Worm (Caenorhabditis elegans): ENCODE measurements around the gene try-5.

try-5 gene

DNA sequence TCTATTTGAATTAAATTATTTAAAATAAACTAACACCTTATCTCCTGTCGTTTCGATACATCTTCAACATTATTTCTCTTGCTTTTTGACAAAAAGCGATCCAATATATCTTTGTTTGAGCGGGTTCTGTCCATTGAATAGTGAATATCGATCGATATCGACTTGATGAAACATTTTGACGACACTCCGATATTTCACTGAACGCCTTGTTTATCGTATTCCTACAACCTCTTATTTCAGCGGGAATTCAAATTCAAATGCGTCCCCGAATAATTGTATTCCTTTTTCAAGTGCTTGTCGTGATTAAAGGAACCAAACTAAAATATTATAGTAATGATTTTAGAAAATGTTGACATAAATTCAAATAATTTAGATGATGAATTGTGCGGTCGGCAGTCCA, at the start of gene try-5, which contains the start of gene K07B1.7:
Gene try-5 (plus strand): TSS at position 241 of the 400 bp plus-strand sequence.
Gene K07B1.7 (minus strand): TSS at position 159 of the 400 bp plus-strand sequence.
- TF ChIP-seq blmp-1 (tag; optimal IDR thresholded peaks at IDR 0.05; ENCODE audit: insufficient read depth) = no peak
- TF ChIP-seq crh-2 (tag; optimal IDR thresholded peaks at IDR 0.05) = peak; percentile 53
- TF ChIP-seq fos-1 (tag; optimal IDR thresholded peaks at IDR 0.05) = peak; percentile 7
- TF ChIP-seq C34F6.9 (tag; optimal IDR thresholded peaks at IDR 0.05) = peak; percentile 83
- TF ChIP-seq ztf-1 (GFP tag; conservative IDR thresholded peaks at IDR 0.05) = no peak
- TF ChIP-seq R02D3.7 (tag; optimal IDR thresholded peaks at IDR 0.05) = peak; percentile 88
- peak; percentile 36 for TF ChIP-seq sma-3 (GFP tag; optimal IDR thresholded peaks at IDR 0.05)
- no peak for TF ChIP-seq peb-1 (tag; optimal IDR thresholded peaks at IDR 0.05)
- TF ChIP-seq skn-1 (tag; optimal IDR thresholded peaks at IDR 0.05) = no peak
- no peak for TF ChIP-seq mbf-1 (tag; optimal IDR thresholded peaks at IDR 0.05)
- peak; percentile 26 for TF ChIP-seq lin-13 (GFP tag; optimal IDR thresholded peaks at IDR 0.05)
- no peak for TF ChIP-seq nhr-237 (tag; optimal IDR thresholded peaks at IDR 0.05)
- TF ChIP-seq snpc-4 (tag; optimal IDR thresholded peaks at IDR 0.05) = no peak
- peak; percentile 57 for TF ChIP-seq nhr-21 (tag; optimal IDR thresholded peaks at IDR 0.05)
- TF ChIP-seq dmd-4 (tag; optimal IDR thresholded peaks at IDR 0.05) = no peak
- peak; percentile 29 for TF ChIP-seq egl-27 (tag; optimal IDR thresholded peaks at IDR 0.05)
- peak in 1 of 2 experiments; percentile 80 for TF ChIP-seq lsy-2 (tag; optimal IDR thresholded peaks at IDR 0.05)
- peak; percentile 79 for TF ChIP-seq nhr-129 (tag; optimal IDR thresholded peaks at IDR 0.05)
- TF ChIP-seq nhr-6 (tag; optimal IDR thresholded peaks at IDR 0.05) = peak; percentile 29
- no peak for TF ChIP-seq nhr-10 (tag; optimal IDR thresholded peaks at IDR 0.05)
- no peak for TF ChIP-seq ceh-82 (tag; optimal IDR thresholded peaks at IDR 0.05)
- peak; percentile 95 for TF ChIP-seq gmeb-1 (tag; optimal IDR thresholded peaks at IDR 0.05)
- TF ChIP-seq nhr-12 (tag; optimal IDR thresholded peaks at IDR 0.05) = no peak
- peak; percentile 18 for TF ChIP-seq sma-9 (GFP tag; optimal IDR thresholded peaks at IDR 0.05)
- TF ChIP-seq sma-9 (tag; optimal IDR thresholded peaks at IDR 0.05) = no peak
- TF ChIP-seq unc-55 (GFP tag; optimal IDR thresholded peaks at IDR 0.05) = peak; percentile 94
- TF ChIP-seq ama-1 (optimal IDR thresholded peaks at IDR 0.05) = peak; percentile 64

DNA sequence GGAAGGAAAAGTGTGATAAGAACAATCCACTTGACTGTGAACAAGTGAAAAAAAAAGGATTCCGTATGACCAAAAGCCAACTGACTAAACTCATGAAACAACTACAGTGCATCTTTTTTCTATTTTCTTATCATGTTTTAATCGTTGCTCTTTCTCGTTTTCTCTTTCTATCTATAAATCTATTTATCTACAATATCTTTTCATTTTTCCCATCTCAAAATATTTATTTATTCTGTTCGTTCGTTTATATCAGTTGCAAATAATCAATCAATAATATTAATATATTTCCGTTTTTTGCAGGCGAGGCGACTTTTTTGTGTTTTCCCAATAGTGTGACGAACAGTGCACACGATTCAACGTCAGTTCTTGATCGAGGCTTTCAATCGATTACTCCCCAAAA, 49.5 kb upstream of the try-5 start, which contains the start of gene F44A2.5:
Gene F44A2.5 (plus strand): TSS at position 301 of the 400 bp plus-strand sequence.
- TF ChIP-seq elt-3 (tag; optimal IDR thresholded peaks at IDR 0.05) (no peak), peb-1 (tag; optimal IDR thresholded peaks at IDR 0.05) (no peak), ztf-4 (tag; optimal IDR thresholded peaks at IDR 0.05) (no peak), lin-13 (GFP tag; optimal IDR thresholded peaks at IDR 0.05) (no peak), unc-62 (GFP tag; optimal IDR thresholded peaks at IDR 0.05) (no peak), unc-39 (tag; optimal IDR thresholded peaks at IDR 0.05) (no peak), ceh-16 (tag; optimal IDR thresholded peaks at IDR 0.05) (no peak), blmp-1 (tag; optimal IDR thresholded peaks at IDR 0.05; ENCODE audit: insufficient read depth) (no peak), unc-55 (GFP tag; optimal IDR thresholded peaks at IDR 0.05) (no peak), C34F6.9 (tag; optimal IDR thresholded peaks at IDR 0.05) (no peak)

DNA sequence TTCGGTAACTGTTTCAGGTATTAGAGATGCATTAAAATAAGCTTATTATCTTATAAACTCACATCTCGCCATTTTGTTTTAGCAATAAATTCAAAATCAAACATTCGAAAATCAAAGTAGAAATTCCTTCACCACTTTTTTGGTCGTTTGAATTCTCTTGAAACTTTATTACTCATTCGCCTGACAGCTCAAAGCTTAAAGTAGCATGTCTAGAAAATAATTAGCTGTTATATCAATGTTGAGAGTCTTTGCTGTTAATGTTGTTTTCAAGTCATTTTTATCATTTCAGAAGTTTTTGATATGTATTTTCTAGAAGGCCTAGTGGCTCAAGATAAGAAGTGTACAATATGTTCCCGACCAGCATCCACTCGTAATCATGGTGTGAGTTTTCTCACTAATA, 43.8 kb upstream of the try-5 start, which contains the start of gene nhr-39:
Gene nhr-39 (plus strand): TSS at position 301 of the 400 bp plus-strand sequence.
- TF ChIP-seq lsy-2 (tag; optimal IDR thresholded peaks at IDR 0.05) = no peak
- TF ChIP-seq nhr-77 (tag; optimal IDR thresholded peaks at IDR 0.05) = no peak
- TF ChIP-seq zag-1 (tag; optimal IDR thresholded peaks at IDR 0.05) = no peak
- TF ChIP-seq mab-5 (tag; optimal IDR thresholded peaks at IDR 0.05) = no peak
- no peak for TF ChIP-seq skn-1 (tag; optimal IDR thresholded peaks at IDR 0.05)
- no peak for TF ChIP-seq nhr-6 (tag; optimal IDR thresholded peaks at IDR 0.05)
- TF ChIP-seq egl-27 (tag; optimal IDR thresholded peaks at IDR 0.05) = no peak
- TF ChIP-seq mdl-1 (tag; optimal IDR thresholded peaks at IDR 0.05) = no peak
- TF ChIP-seq sem-4 (tag; optimal IDR thresholded peaks at IDR 0.05) = no peak
- no peak for TF ChIP-seq ceh-16 (tag; optimal IDR thresholded peaks at IDR 0.05)
- TF ChIP-seq gmeb-1 (tag; optimal IDR thresholded peaks at IDR 0.05) = no peak
- no peak for TF ChIP-seq R02D3.7 (tag; optimal IDR thresholded peaks at IDR 0.05)
- TF ChIP-seq peb-1 (tag; optimal IDR thresholded peaks at IDR 0.05) = no peak
- TF ChIP-seq nhr-23 (tag; optimal IDR thresholded peaks at IDR 0.05) = no peak
- TF ChIP-seq blmp-1 (tag; optimal IDR thresholded peaks at IDR 0.05; ENCODE audit: insufficient read depth) = no peak
- TF ChIP-seq sma-9 (GFP tag; optimal IDR thresholded peaks at IDR 0.05) = no peak
- TF ChIP-seq sma-9 (tag; optimal IDR thresholded peaks at IDR 0.05) = no peak
- TF ChIP-seq Y55F3AM.14 (GFP tag; optimal IDR thresholded peaks at IDR 0.05) = no peak
- TF ChIP-seq nhr-237 (tag; optimal IDR thresholded peaks at IDR 0.05) = no peak
- TF ChIP-seq ztf-11 (tag; optimal IDR thresholded peaks at IDR 0.05) = no peak
